Comparison of ENCODE assay signal across 5 worm cellular contexts in genomic region chrX:6646387-6647061, ce11.
TF ChIP-seq lines count a peak whose summit lies in the region.

No protein-coding gene starts in this region.

TF ChIP-seq in whole organism, L1 larva, 84 proteins besides CTCF, POLR2A, EP300 and RAD21:
- TF ChIP-seq lin-35 (GFP tag; optimal IDR thresholded peaks at IDR 0.05; lab: Kevin White, UChicago) (peak in 1 of 2 experiments; percentile 27), snu-23 (GFP tag; optimal IDR thresholded peaks at IDR 0.05; lab: Kevin White, UChicago) (peak; percentile 50), nhr-20 (tag; optimal IDR thresholded peaks at IDR 0.05; lab: Kevin White, UChicago) (peak; percentile 72), mep-1 (tag; optimal IDR thresholded peaks at IDR 0.05; lab: Kevin White, UChicago) (peak; percentile 5), nhr-85 (tag; lab: Kevin White, UChicago) (peak; percentile 19), lsy-2 (tag; optimal IDR thresholded peaks at IDR 0.05; lab: Kevin White, UChicago) (no peak), jun-1 (tag; optimal IDR thresholded peaks at IDR 0.05; lab: Kevin White, UChicago) (no peak), efl-1 (optimal IDR thresholded peaks at IDR 0.05; lab: Kevin White, UChicago) (no peak), efl-1 (GFP tag; optimal IDR thresholded peaks at IDR 0.05 in 1 of 2; lab: Kevin White, UChicago) (peak in 1 of 2 experiments; percentile 41), elt-2 (tag; optimal IDR thresholded peaks at IDR 0.05; lab: Kevin White, UChicago) (peak; percentile 46), grh-1 (GFP tag; IDR thresholded peaks at IDR 0.05; lab: Robert Waterston, UW) (peak; percentile 51; the same call in 1 of the 2 replicates)
TF ChIP-seq in whole organism, L1 larva: peak in this region for 8.

TF ChIP-seq in whole organism, L2 larva, 48 proteins besides CTCF, POLR2A, EP300 and RAD21:
- TF ChIP-seq nhr-237 (tag; optimal IDR thresholded peaks at IDR 0.05; lab: Kevin White, UChicago) (no peak), ztf-1 (GFP tag; conservative IDR thresholded peaks at IDR 0.05; lab: Robert Waterston, UW) (no peak), ama-1 (optimal IDR thresholded peaks at IDR 0.05; lab: Kevin White, UChicago) (no peak), sma-9 (GFP tag; optimal IDR thresholded peaks at IDR 0.05; lab: Kevin White, UChicago) (peak; percentile 53), sma-9 (tag; optimal IDR thresholded peaks at IDR 0.05; lab: Kevin White, UChicago) (no peak), egl-27 (tag; optimal IDR thresholded peaks at IDR 0.05; lab: Kevin White, UChicago) (no peak), crh-2 (tag; optimal IDR thresholded peaks at IDR 0.05; lab: Kevin White, UChicago) (peak; percentile 12), unc-55 (GFP tag; optimal IDR thresholded peaks at IDR 0.05; lab: Kevin White, UChicago) (no peak), blmp-1 (tag; optimal IDR thresholded peaks at IDR 0.05; lab: Kevin White, UChicago; ENCODE audit: insufficient read depth) (no peak), nhr-6 (tag; optimal IDR thresholded peaks at IDR 0.05; lab: Kevin White, UChicago) (no peak), lin-11 (tag; optimal IDR thresholded peaks at IDR 0.05; lab: Kevin White, UChicago) (no peak), elt-1 (tag; optimal IDR thresholded peaks at IDR 0.05; lab: Kevin White, UChicago) (no peak), mab-5 (tag; optimal IDR thresholded peaks at IDR 0.05; lab: Kevin White, UChicago) (no peak), fos-1 (tag; optimal IDR thresholded peaks at IDR 0.05; lab: Kevin White, UChicago) (peak; percentile 16), R02D3.7 (tag; optimal IDR thresholded peaks at IDR 0.05; lab: Kevin White, UChicago) (no peak)

TF ChIP-seq in whole organism, L3 larva, 47 proteins besides CTCF, POLR2A, EP300 and RAD21:
- no peak for TF ChIP-seq daf-12 (tag; optimal IDR thresholded peaks at IDR 0.05; lab: Kevin White, UChicago)
- TF ChIP-seq pha-4 (tag; optimal IDR thresholded peaks at IDR 0.05; lab: Kevin White, UChicago) = peak; percentile 14
- peak; percentile 63 for TF ChIP-seq elt-2 (tag; optimal IDR thresholded peaks at IDR 0.05; lab: Kevin White, UChicago)
- TF ChIP-seq sea-2 (GFP tag; optimal IDR thresholded peaks at IDR 0.05; lab: Kevin White, UChicago) = no peak
- TF ChIP-seq pqm-1 (tag; optimal IDR thresholded peaks at IDR 0.05; lab: Kevin White, UChicago) = peak; percentile 64

TF ChIP-seq in whole organism, L4 larva, 104 proteins besides CTCF, POLR2A, EP300 and RAD21 (continues in another document):
- no peak for TF ChIP-seq zfp-2 (tag; optimal IDR thresholded peaks at IDR 0.05; lab: Kevin White, UChicago)
- TF ChIP-seq ztf-7 (tag; optimal IDR thresholded peaks at IDR 0.05; lab: Kevin White, UChicago) = no peak
- TF ChIP-seq Y105C5A.15 (GFP tag; IDR thresholded peaks at IDR 0.05; lab: Robert Waterston, UW) = no peak
- peak; percentile 47 for TF ChIP-seq dve-1 (tag; optimal IDR thresholded peaks at IDR 0.05; lab: Kevin White, UChicago; ENCODE audit: insufficient read depth)
- TF ChIP-seq F26F4.8 (GFP tag; conservative IDR thresholded peaks at IDR 0.05; lab: Robert Waterston, UW) = no peak
- no peak for TF ChIP-seq nhr-77 (tag; optimal IDR thresholded peaks at IDR 0.05; lab: Kevin White, UChicago)
- TF ChIP-seq rbr-2 (tag; optimal IDR thresholded peaks at IDR 0.05; lab: Kevin White, UChicago) = no peak
- no peak for TF ChIP-seq nhr-48 (tag; optimal IDR thresholded peaks at IDR 0.05; lab: Kevin White, UChicago)
- no peak for TF ChIP-seq lin-15B (tag; optimal IDR thresholded peaks at IDR 0.05; lab: Kevin White, UChicago)
- TF ChIP-seq nhr-76 (tag; optimal IDR thresholded peaks at IDR 0.05; lab: Kevin White, UChicago) = no peak
- no peak for TF ChIP-seq F37D6.2 (tag; optimal IDR thresholded peaks at IDR 0.05; lab: Kevin White, UChicago)
- TF ChIP-seq mdl-1 (tag; optimal IDR thresholded peaks at IDR 0.05; lab: Kevin White, UChicago) = no peak
- TF ChIP-seq pqm-1 (tag; optimal IDR thresholded peaks at IDR 0.05; lab: Kevin White, UChicago) = peak; percentile 55
- no peak for TF ChIP-seq dpl-1 (GFP tag; optimal IDR thresholded peaks at IDR 0.05; lab: Kevin White, UChicago)
- no peak for TF ChIP-seq skn-1 (tag; optimal IDR thresholded peaks at IDR 0.05; lab: Kevin White, UChicago)
- TF ChIP-seq lsy-2 (tag; optimal IDR thresholded peaks at IDR 0.05; lab: Kevin White, UChicago) = no peak
- no peak for TF ChIP-seq daf-16 (GFP tag; optimal IDR thresholded peaks at IDR 0.05; lab: Kevin White, UChicago)
- peak; percentile 74 for TF ChIP-seq daf-16 (tag; optimal IDR thresholded peaks at IDR 0.05; lab: Kevin White, UChicago)
- no peak for TF ChIP-seq nhr-6 (tag; optimal IDR thresholded peaks at IDR 0.05; lab: Kevin White, UChicago)
- no peak for TF ChIP-seq ceh-28 (tag; optimal IDR thresholded peaks at IDR 0.05; lab: Kevin White, UChicago)
- peak; percentile 45; the same call in 1 of the 2 replicates for TF ChIP-seq dmd-6 (GFP tag; IDR thresholded peaks at IDR 0.05; lab: Robert Waterston, UW)
- no peak for TF ChIP-seq Y75B8A.6 (GFP tag; IDR thresholded peaks at IDR 0.05; lab: Robert Waterston, UW)
- no peak for TF ChIP-seq F44E2.7 (GFP tag; IDR thresholded peaks at IDR 0.05; lab: Robert Waterston, UW)
- peak; percentile 50 for TF ChIP-seq hlh-11 (tag; optimal IDR thresholded peaks at IDR 0.05; lab: Kevin White, UChicago)
- TF ChIP-seq snpc-4 (tag; optimal IDR thresholded peaks at IDR 0.05; lab: Kevin White, UChicago) = no peak
- no peak for TF ChIP-seq ztf-11 (tag; optimal IDR thresholded peaks at IDR 0.05; lab: Kevin White, UChicago)
- TF ChIP-seq snpc-1.2 (GFP tag; IDR thresholded peaks at IDR 0.05; lab: Robert Waterston, UW) = no peak
- TF ChIP-seq Y48G9A.11 (GFP tag; IDR thresholded peaks at IDR 0.05; lab: Robert Waterston, UW) = no peak
- TF ChIP-seq daf-8 (GFP tag; IDR thresholded peaks at IDR 0.05; lab: Robert Waterston, UW) = no peak
- TF ChIP-seq zfp-3 (GFP tag; conservative IDR thresholded peaks at IDR 0.05; lab: Robert Waterston, UW) = no peak
- no peak for TF ChIP-seq attf-4 (tag; optimal IDR thresholded peaks at IDR 0.05; lab: Kevin White, UChicago)
- TF ChIP-seq aly-2 (tag; optimal IDR thresholded peaks at IDR 0.05; lab: Kevin White, UChicago) = no peak
- TF ChIP-seq tra-1 (GFP tag; IDR thresholded peaks at IDR 0.05; lab: Robert Waterston, UW) = no peak
- peak; percentile 6 for TF ChIP-seq nhr-28 (tag; optimal IDR thresholded peaks at IDR 0.05; lab: Kevin White, UChicago)

TF ChIP-seq in whole organism, young adult, 124 proteins besides CTCF, POLR2A, EP300 and RAD21:
- peak; percentile 56 for TF ChIP-seq nhr-80 (tag; optimal IDR thresholded peaks at IDR 0.05; lab: Kevin White, UChicago)
- TF ChIP-seq madf-3 (GFP tag; IDR thresholded peaks at IDR 0.05; lab: Robert Waterston, UW) = no peak
- no peak for TF ChIP-seq tbx-9 (tag; optimal IDR thresholded peaks at IDR 0.05; lab: Kevin White, UChicago; ENCODE audit: borderline replicate concordance)
- TF ChIP-seq T07F8.4 (tag; optimal IDR thresholded peaks at IDR 0.05; lab: Kevin White, UChicago) = no peak
- no peak for TF ChIP-seq cebp-1 (GFP tag; IDR thresholded peaks at IDR 0.05; lab: Robert Waterston, UW)
- TF ChIP-seq cebp-1 (tag; optimal IDR thresholded peaks at IDR 0.05; lab: Kevin White, UChicago) = peak; percentile 56
- TF ChIP-seq madf-8 (GFP tag; conservative IDR thresholded peaks at IDR 0.05; lab: Robert Waterston, UW) = no peak
- no peak for TF ChIP-seq zim-3 (tag; optimal IDR thresholded peaks at IDR 0.05; lab: Kevin White, UChicago)
- TF ChIP-seq bed-2 (GFP tag; IDR thresholded peaks at IDR 0.05; lab: Robert Waterston, UW) = no peak
- TF ChIP-seq madf-10 (tag; optimal IDR thresholded peaks at IDR 0.05; lab: Kevin White, UChicago) = no peak
- no peak for TF ChIP-seq nfya-2 (GFP tag; IDR thresholded peaks at IDR 0.05; lab: Robert Waterston, UW)
- TF ChIP-seq ccch-3 (GFP tag; optimal IDR thresholded peaks at IDR 0.05; lab: Kevin White, UChicago) = no peak
- no peak for TF ChIP-seq lin-26 (GFP tag; IDR thresholded peaks at IDR 0.05; lab: Robert Waterston, UW)
- no peak for TF ChIP-seq egl-18 (GFP tag; IDR thresholded peaks at IDR 0.05; lab: Robert Waterston, UW)
- TF ChIP-seq unc-130 (GFP tag; optimal IDR thresholded peaks at IDR 0.05; lab: Kevin White, UChicago) = no peak
